Worm (Caenorhabditis elegans) whole organism, L3 larva: ENCODE data around the gene vps-33.1.

Source experiments
- aly-2 ChIP-seq: fragments of 150-350 bp; optimal IDR thresholded peaks from 2 replicates; lab custom pipeline; 2014; ENCODE audit warnings: missing biosample characterization, missing genetic modification characterization
- egl-27 ChIP-seq: sonication (generic microtip); optimal IDR thresholded peaks from 4 replicates; lab custom pipeline; 2017; ENCODE audit warnings: missing biosample characterization, missing genetic modification reagents, missing genetic modification characterization

DNA sequence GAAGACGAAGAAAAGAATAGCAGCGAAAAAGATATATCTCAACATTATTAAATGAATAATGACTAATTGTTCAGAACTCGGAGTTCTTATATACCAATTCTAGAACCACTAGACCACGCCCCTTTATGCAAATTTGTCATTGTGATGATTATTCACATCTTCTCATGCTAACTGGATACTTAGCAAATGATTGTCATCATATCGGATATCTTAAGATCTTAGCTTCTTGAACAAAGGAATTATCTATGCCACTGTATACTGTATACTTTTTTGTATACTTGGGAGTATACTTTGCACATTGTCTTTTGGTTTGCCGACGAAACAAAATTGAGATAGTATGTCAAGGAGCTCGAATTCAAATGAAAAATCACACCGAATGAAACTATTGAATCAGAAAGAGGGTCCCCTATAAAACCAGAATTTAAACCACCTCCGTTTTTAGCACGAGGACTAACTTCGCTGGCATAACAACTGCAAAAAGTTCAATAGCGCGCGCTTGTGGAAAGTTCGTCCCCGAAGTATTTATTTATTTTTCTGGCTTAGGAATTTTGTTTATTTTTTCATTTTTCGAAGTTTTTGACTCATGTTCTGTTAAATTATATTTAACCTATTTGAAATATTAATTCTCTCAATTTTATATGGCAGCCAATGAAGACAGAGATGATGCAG, at the start of gene vps-33.1, which contains the start of gene sdz-1:
- no peak for TF ChIP-seq aly-2 (tag; lab: Kevin White, UChicago)
- no peak for TF ChIP-seq egl-27 (tag; lab: Kevin White, UChicago)
